Worm (Caenorhabditis elegans) whole organism, L2 larva: ENCODE measurements around the gene nhr-102.

Experiments
- Y55F3AM.14 ChIP-seq: fragments of 200-800 bp; sonication (Bioruptor generic); optimal IDR thresholded peaks from 2 replicates; lab custom pipeline; 2018; ENCODE audit warnings: mild to moderate bottlenecking, missing genetic modification characterization, missing compliant biosample characterization
- ama-1 ChIP-seq: fragments of 150-350 bp; optimal IDR thresholded peaks from 2 replicates; lab custom pipeline; 2018; ENCODE audit warnings: inconsistent platforms
- fos-1 ChIP-seq: fragments of 150-350 bp; optimal IDR thresholded peaks from 2 replicates; lab custom pipeline; 2014; ENCODE audit warnings: missing biosample characterization, missing genetic modification characterization
- nhr-237 ChIP-seq: fragments of 150-350 bp; optimal IDR thresholded peaks from 2 replicates; lab custom pipeline; 2014; ENCODE audit warnings: missing biosample characterization, missing genetic modification characterization
- unc-55 ChIP-seq: fragments of 150-350 bp; sonication (generic microtip); optimal IDR thresholded peaks from 3 replicates; lab custom pipeline; 2014; ENCODE audit warnings: missing biosample characterization, missing genetic modification reagents, missing genetic modification characterization

DNA sequence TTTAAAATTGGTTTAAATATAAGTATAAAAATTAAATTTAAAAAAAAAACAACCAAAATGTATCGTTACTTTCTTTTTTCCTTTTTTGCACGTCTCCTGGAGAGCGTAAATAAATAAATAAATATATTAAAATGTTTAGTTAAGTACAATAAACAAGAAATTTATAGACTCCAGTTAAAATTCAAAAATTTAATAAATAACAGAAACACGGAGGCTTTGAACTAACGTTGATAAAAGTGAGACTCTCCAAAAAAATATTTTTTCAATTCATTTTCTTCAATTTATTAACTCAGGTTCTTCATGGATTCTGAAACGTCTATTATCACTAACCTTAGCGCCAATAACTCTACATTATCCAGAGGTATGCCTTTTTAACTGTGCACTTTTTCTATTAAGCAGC is 15.6 kb upstream of the nhr-102 start, which contains the start of gene T06C12.12:
- TF ChIP-seq unc-55 = no peak
- TF ChIP-seq nhr-237 (tag; lab: Kevin White, UChicago) = no peak
- TF ChIP-seq ama-1 (lab: Kevin White, UChicago) = no peak
- no peak for TF ChIP-seq Y55F3AM.14 (GFP tag; lab: Kevin White, UChicago)
- no peak for TF ChIP-seq fos-1
